Fruit fly (Drosophila melanogaster): Measurements from ENCODE around the gene cas.

DNA sequence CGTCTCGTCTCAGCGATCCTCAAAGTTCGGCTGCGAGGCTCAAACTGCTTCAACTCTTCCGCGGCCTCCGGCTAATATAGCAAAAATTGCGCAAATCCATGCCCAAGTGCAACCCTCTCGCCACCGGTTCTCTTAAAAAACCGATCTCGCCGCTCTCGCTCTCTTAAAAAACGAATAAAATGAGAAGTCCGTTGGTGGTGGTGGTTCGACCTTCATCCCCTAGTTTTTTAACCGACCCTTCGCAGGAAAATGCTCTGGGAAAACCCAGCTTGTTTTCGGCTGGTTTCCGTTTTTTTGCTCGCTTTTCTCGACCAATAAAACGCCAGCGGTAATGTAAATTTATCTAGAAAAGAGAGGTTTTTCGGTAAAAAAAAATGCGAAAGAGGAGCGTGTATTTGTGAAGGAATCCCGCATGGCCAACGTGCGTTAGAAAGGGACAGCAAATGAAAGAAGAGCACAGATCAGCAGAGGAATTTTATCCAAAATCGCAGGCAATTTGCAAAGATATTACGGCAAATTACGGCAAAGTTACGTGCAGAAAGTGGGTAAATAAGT, at the start of gene cas:
- TF ChIP-seq EcR (GFP tag; optimal IDR thresholded peaks at IDR 0.05) (no peak), CG8301 (tag; optimal IDR thresholded peaks at IDR 0.05) (no peak), CG17806 (tag; optimal IDR thresholded peaks at IDR 0.05) (no peak), CG10348 (GFP tag; IDR thresholded peaks at IDR 0.05) (no peak), fd96Ca (GFP tag; IDR thresholded peaks at IDR 0.05) (no peak), rn (GFP tag; IDR thresholded peaks at IDR 0.05) (no peak), Pif1B (GFP tag; optimal IDR thresholded peaks at IDR 0.05) (no peak), CG34367 (tag; optimal IDR thresholded peaks at IDR 0.05) (no peak), CG8159 (tag; optimal IDR thresholded peaks at IDR 0.05) (no peak)

Data from whole organism, pupa.